Worm (Caenorhabditis elegans): Measurements from ENCODE around the gene C50D2.7.

The C50D2.7 gene

DNA sequence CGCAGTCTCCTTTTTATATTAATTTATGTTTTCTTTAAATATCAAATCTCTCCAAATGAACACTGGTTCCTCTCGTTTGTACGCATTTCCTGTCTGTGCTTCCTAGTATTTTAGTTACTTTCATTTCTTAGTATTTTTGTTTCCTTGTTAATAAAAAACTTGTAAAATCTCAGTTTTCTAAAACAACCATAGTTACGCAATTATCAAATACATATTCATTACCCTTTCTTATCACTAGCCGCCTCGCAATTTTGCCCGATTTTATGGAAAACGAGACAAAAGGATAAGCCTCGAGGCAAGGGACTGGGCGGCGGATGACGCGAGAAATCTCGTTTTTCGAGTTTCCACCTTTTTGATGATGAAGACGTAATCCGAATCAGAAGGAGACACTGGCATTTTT, 16.2 kb upstream of the C50D2.7 start, which contains the start of gene C50D2.1:
Gene C50D2.1 (plus strand): TSS at position 301 of the 400 bp plus-strand sequence.
- TF ChIP-seq nhr-11 (tag; optimal IDR thresholded peaks at IDR 0.05): no peak
- no peak for TF ChIP-seq nhr-12 (tag; optimal IDR thresholded peaks at IDR 0.05)
- TF ChIP-seq sem-4 (tag; optimal IDR thresholded peaks at IDR 0.05): no peak
- TF ChIP-seq nhr-129 (tag; optimal IDR thresholded peaks at IDR 0.05): no peak
- no peak for TF ChIP-seq unc-39 (tag; optimal IDR thresholded peaks at IDR 0.05)
- no peak for TF ChIP-seq nhr-10 (tag; optimal IDR thresholded peaks at IDR 0.05)

DNA sequence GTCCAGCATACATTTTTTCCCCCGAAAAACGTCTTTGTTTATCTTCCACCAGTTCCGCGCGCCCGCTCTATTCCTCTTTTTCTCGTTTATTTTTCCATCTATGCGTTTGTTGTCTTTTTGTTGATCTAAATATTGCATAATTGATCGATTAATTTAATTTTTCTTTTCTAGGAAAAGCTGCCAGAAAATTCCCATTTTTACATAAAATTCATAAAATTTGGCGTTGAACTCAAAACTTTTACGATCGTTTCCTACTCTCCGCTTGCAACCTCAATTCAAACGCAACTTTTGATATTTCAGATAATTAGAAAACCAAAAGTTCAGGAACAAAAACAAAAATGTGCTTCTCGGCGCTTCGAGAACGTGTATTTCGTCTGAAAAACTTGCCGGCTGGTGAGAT, 13.8 kb upstream of the C50D2.7 start, which contains the start of gene C50D2.2:
Gene C50D2.2 (plus strand): TSS at position 301 of the 400 bp plus-strand sequence.
- TF ChIP-seq elt-3 (tag; optimal IDR thresholded peaks at IDR 0.05): no peak
- no peak for TF ChIP-seq unc-39 (tag; optimal IDR thresholded peaks at IDR 0.05)
- TF ChIP-seq lin-13 (GFP tag; optimal IDR thresholded peaks at IDR 0.05): no peak
- no peak for TF ChIP-seq nhr-6 (tag; optimal IDR thresholded peaks at IDR 0.05)
- TF ChIP-seq snpc-4 (tag; optimal IDR thresholded peaks at IDR 0.05): no peak
- no peak for TF ChIP-seq gmeb-1 (tag; optimal IDR thresholded peaks at IDR 0.05)
- TF ChIP-seq nhr-129 (tag; optimal IDR thresholded peaks at IDR 0.05): no peak
- no peak for TF ChIP-seq egl-27 (tag; optimal IDR thresholded peaks at IDR 0.05)
- no peak for TF ChIP-seq nhr-12 (tag; optimal IDR thresholded peaks at IDR 0.05)
- no peak for TF ChIP-seq nhr-77 (tag; optimal IDR thresholded peaks at IDR 0.05)
- TF ChIP-seq C34F6.9 (tag; optimal IDR thresholded peaks at IDR 0.05): no peak

- TF ChIP-seq nhr-10 (tag; optimal IDR thresholded peaks at IDR 0.05) (no peak), unc-55 (GFP tag; optimal IDR thresholded peaks at IDR 0.05) (no peak), Y55F3AM.14 (GFP tag; optimal IDR thresholded peaks at IDR 0.05) (no peak), gmeb-1 (tag; optimal IDR thresholded peaks at IDR 0.05) (no peak), nhr-6 (tag; optimal IDR thresholded peaks at IDR 0.05) (no peak), R02D3.7 (tag; optimal IDR thresholded peaks at IDR 0.05) (no peak), lin-39 (tag; optimal IDR thresholded peaks at IDR 0.05) (no peak), ZK546.5 (tag; optimal IDR thresholded peaks at IDR 0.05) (no peak), nhr-237 (tag; optimal IDR thresholded peaks at IDR 0.05) (no peak), sem-4 (tag; optimal IDR thresholded peaks at IDR 0.05) (no peak), dmd-4 (tag; optimal IDR thresholded peaks at IDR 0.05) (no peak), mab-5 (tag; optimal IDR thresholded peaks at IDR 0.05) (no peak), crh-2 (tag; optimal IDR thresholded peaks at IDR 0.05) (no peak), lin-11 (tag; optimal IDR thresholded peaks at IDR 0.05) (no peak), elt-3 (tag; optimal IDR thresholded peaks at IDR 0.05) (no peak)
These were observed 12.6 kb upstream of the C50D2.7 start for ce11 chrII:107703-108102.

DNA sequence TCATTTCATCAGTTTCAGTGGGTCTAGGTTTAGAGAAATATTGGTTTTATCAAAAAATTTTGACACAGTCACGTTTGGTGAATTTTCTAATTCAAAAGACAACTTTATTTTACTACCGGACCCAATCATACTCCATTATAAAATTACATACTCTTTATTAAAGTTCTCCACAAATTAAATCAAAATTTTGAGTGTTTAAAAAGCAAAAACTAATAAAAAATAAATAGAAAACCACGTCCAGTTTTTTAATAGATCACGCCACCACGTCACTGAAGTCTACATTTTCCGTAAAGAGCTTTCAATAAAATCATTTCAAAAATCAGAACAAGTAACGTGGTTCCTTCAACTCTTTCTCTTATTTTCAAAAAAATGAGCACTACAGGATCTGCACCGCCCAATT, 10.8 kb upstream of the C50D2.7 start, which contains the start of gene txt-1:
Gene txt-1 (plus strand): TSS at position 301 of the 400 bp plus-strand sequence.
- TF ChIP-seq elt-3 (tag; optimal IDR thresholded peaks at IDR 0.05): no peak
- no peak for TF ChIP-seq unc-62 (GFP tag; optimal IDR thresholded peaks at IDR 0.05)
- TF ChIP-seq C34F6.9 (tag; optimal IDR thresholded peaks at IDR 0.05): no peak
- TF ChIP-seq Y55F3AM.14 (GFP tag; optimal IDR thresholded peaks at IDR 0.05): no peak
- TF ChIP-seq nhr-77 (tag; optimal IDR thresholded peaks at IDR 0.05): no peak
- TF ChIP-seq lin-13 (GFP tag; optimal IDR thresholded peaks at IDR 0.05): no peak
- no peak for TF ChIP-seq nhr-21 (tag; optimal IDR thresholded peaks at IDR 0.05)
- no peak for TF ChIP-seq nhr-129 (tag; optimal IDR thresholded peaks at IDR 0.05)
- no peak for TF ChIP-seq skn-1 (tag; optimal IDR thresholded peaks at IDR 0.05)
- no peak for TF ChIP-seq blmp-1 (tag; optimal IDR thresholded peaks at IDR 0.05; ENCODE audit: insufficient read depth)
- TF ChIP-seq ceh-82 (tag; optimal IDR thresholded peaks at IDR 0.05): no peak
- TF ChIP-seq sem-4 (tag; optimal IDR thresholded peaks at IDR 0.05): no peak
- no peak for TF ChIP-seq crh-2 (tag; optimal IDR thresholded peaks at IDR 0.05)
- no peak for TF ChIP-seq ztf-11 (tag; optimal IDR thresholded peaks at IDR 0.05)
- no peak for TF ChIP-seq gmeb-1 (tag; optimal IDR thresholded peaks at IDR 0.05)
- no peak for TF ChIP-seq dmd-4 (tag; optimal IDR thresholded peaks at IDR 0.05)

ce11 chrII:105327-105882, 10.3 kb upstream of the C50D2.7 start:
- TF ChIP-seq dmd-4 (tag; optimal IDR thresholded peaks at IDR 0.05) (no peak), mdl-1 (tag; optimal IDR thresholded peaks at IDR 0.05) (no peak), unc-62 (GFP tag; optimal IDR thresholded peaks at IDR 0.05) (no peak), mab-5 (tag; optimal IDR thresholded peaks at IDR 0.05) (no peak), R02D3.7 (tag; optimal IDR thresholded peaks at IDR 0.05) (no peak), fos-1 (tag; optimal IDR thresholded peaks at IDR 0.05) (no peak), Y55F3AM.14 (GFP tag; optimal IDR thresholded peaks at IDR 0.05) (no peak), mbf-1 (tag; optimal IDR thresholded peaks at IDR 0.05) (no peak), gmeb-1 (tag; optimal IDR thresholded peaks at IDR 0.05) (no peak), unc-55 (GFP tag; optimal IDR thresholded peaks at IDR 0.05) (no peak), ZK546.5 (tag; optimal IDR thresholded peaks at IDR 0.05) (no peak), sma-3 (GFP tag; optimal IDR thresholded peaks at IDR 0.05) (no peak), ztf-1 (GFP tag; conservative IDR thresholded peaks at IDR 0.05) (no peak), ama-1 (optimal IDR thresholded peaks at IDR 0.05) (no peak), unc-39 (tag; optimal IDR thresholded peaks at IDR 0.05) (no peak), skn-1 (tag; optimal IDR thresholded peaks at IDR 0.05) (no peak), nhr-11 (tag; optimal IDR thresholded peaks at IDR 0.05) (no peak), elt-3 (tag; optimal IDR thresholded peaks at IDR 0.05) (no peak), lin-39 (tag; optimal IDR thresholded peaks at IDR 0.05) (no peak)
